Worm (Caenorhabditis elegans): ENCODE data around the gene C07E3.4.

Gene C07E3.4

ce11 chrII:10389776-10390175 is 29.2 kb downstream of the C07E3.4 start (continued):
- TF ChIP-seq egl-18 (GFP tag; IDR thresholded peaks at IDR 0.05) (no peak), F57C9.4 (tag; optimal IDR thresholded peaks at IDR 0.05) (no peak), athp-1 (tag; optimal IDR thresholded peaks at IDR 0.05) (no peak), gei-17 (GFP tag; optimal IDR thresholded peaks at IDR 0.05) (no peak), lsl-1 (GFP tag; optimal IDR thresholded peaks at IDR 0.05) (no peak), lag-1 (GFP tag; IDR thresholded peaks at IDR 0.05) (no peak), ztf-3 (GFP tag; optimal IDR thresholded peaks at IDR 0.05) (no peak), madf-10 (tag; optimal IDR thresholded peaks at IDR 0.05) (peak; percentile 41), attf-6 (GFP tag; IDR thresholded peaks at IDR 0.05) (no peak), hmg-20 (GFP tag; IDR thresholded peaks at IDR 0.05) (no peak), ztf-26 (tag; optimal IDR thresholded peaks at IDR 0.05) (no peak), ztf-22 (GFP tag; optimal IDR thresholded peaks at IDR 0.05) (peak; percentile 23), die-1 (tag; optimal IDR thresholded peaks at IDR 0.05) (no peak), F37B4.10 (GFP tag; IDR thresholded peaks at IDR 0.05) (no peak), sptf-2 (GFP tag; optimal IDR thresholded peaks at IDR 0.05) (no peak), T07F8.4 (tag; optimal IDR thresholded peaks at IDR 0.05) (no peak), Y95B8A.8 (GFP tag; IDR thresholded peaks at IDR 0.05) (no peak), F57A8.1 (GFP tag; optimal IDR thresholded peaks at IDR 0.05) (no peak), B0336.3 (GFP tag; IDR thresholded peaks at IDR 0.05) (0 out of 2 replicates have a peak, but pooled peaks have one; percentile 40), fkh-3 (tag; optimal IDR thresholded peaks at IDR 0.05) (no peak), K11D2.4 (GFP tag; IDR thresholded peaks at IDR 0.05) (no peak), Y53F4B.3 (GFP tag; IDR thresholded peaks at IDR 0.05) (no peak), B0261.1 (tag; optimal IDR thresholded peaks at IDR 0.05) (no peak), F33H1.4 (GFP tag; IDR thresholded peaks at IDR 0.05) (no peak), nhr-179 (tag; optimal IDR thresholded peaks at IDR 0.05) (no peak), hsf-1 (GFP tag; IDR thresholded peaks at IDR 0.05) (no peak), xnd-1 (tag; optimal IDR thresholded peaks at IDR 0.05) (no peak), lir-1 (GFP tag; conservative IDR thresholded peaks at IDR 0.05) (no peak), unc-130 (GFP tag; optimal IDR thresholded peaks at IDR 0.05) (no peak), somi-1 (GFP tag; optimal IDR thresholded peaks at IDR 0.05) (peak; percentile 47), lsy-27 (tag; optimal IDR thresholded peaks at IDR 0.05; ENCODE audit: borderline replicate concordance, insufficient read depth) (no peak), snpc-1.1 (tag; optimal IDR thresholded peaks at IDR 0.05; ENCODE audit: insufficient read depth) (no peak), ztf-18 (tag; optimal IDR thresholded peaks at IDR 0.05) (no peak), ceh-79 (tag; optimal IDR thresholded peaks at IDR 0.05) (no peak), lin-54 (GFP tag; optimal IDR thresholded peaks at IDR 0.05) (peak; percentile 32), F52B5.7 (tag; optimal IDR thresholded peaks at IDR 0.05) (no peak), bed-2 (GFP tag; IDR thresholded peaks at IDR 0.05) (no peak), B0035.1 (tag; optimal IDR thresholded peaks at IDR 0.05) (no peak), T26A5.8 (tag; optimal IDR thresholded peaks at IDR 0.05) (no peak), ccch-3 (GFP tag; optimal IDR thresholded peaks at IDR 0.05) (no peak), snpc-1.3 (tag; optimal IDR thresholded peaks at IDR 0.05; ENCODE audit: insufficient read depth) (no peak), ztf-28 (GFP tag; IDR thresholded peaks at IDR 0.05) (no peak), rec-8 (tag; optimal IDR thresholded peaks at IDR 0.05) (no peak), nfya-2 (GFP tag; IDR thresholded peaks at IDR 0.05) (no peak), let-607 (tag; optimal IDR thresholded peaks at IDR 0.05) (peak; percentile 66 to 71), rpc-1 (optimal IDR thresholded peaks at IDR 0.05) (no peak), rpc-1 (tag; optimal IDR thresholded peaks at IDR 0.05) (no peak), F23B12.7 (tag; optimal IDR thresholded peaks at IDR 0.05; ENCODE audit: insufficient read depth) (no peak), nhr-80 (tag; optimal IDR thresholded peaks at IDR 0.05) (peak; percentile 86)

Data from whole organism, young adult.